Fruit fly (Drosophila melanogaster) whole organism, pupa: ENCODE results near the gene CG32645.

Source experiments
- CG10348 ChIP-seq: fragments of 200-800 bp; sonication (Bioruptor generic); IDR thresholded peaks from 2 replicates; pipeline ENCODE4 v1.3.6; 2022; ENCODE audit warnings: missing biosample characterization, missing genetic modification characterization
- CG12605 ChIP-seq: fragments of 200-800 bp; sonication (Bioruptor generic); IDR thresholded peaks from 2 replicates; pipeline ENCODE4 v1.3.6; 2022; ENCODE audit warnings: missing biosample characterization, missing genetic modification characterization
- CG13204 ChIP-seq: fragments of 200-800 bp; sonication (Bioruptor generic); optimal IDR thresholded peaks from 2 replicates; lab custom pipeline; 2018; ENCODE audit warnings: missing biosample characterization, mild to moderate bottlenecking, missing genetic modification characterization, moderate library complexity
- CG14655 ChIP-seq: fragments of 200-800 bp; sonication (Bioruptor generic); optimal IDR thresholded peaks from 3 replicates; lab custom pipeline; 2017; ENCODE audit warnings: mild to moderate bottlenecking, missing biosample characterization, missing genetic modification reagents, missing genetic modification characterization
- CG15710 ChIP-seq: fragments of 200-800 bp; sonication (Bioruptor generic); optimal IDR thresholded peaks from 2 replicates; lab custom pipeline; 2018; ENCODE audit warnings: missing biosample characterization, mild to moderate bottlenecking, missing genetic modification characterization, moderate library complexity
- CG17806 ChIP-seq: fragments of 200-800 bp; sonication (Bioruptor generic); optimal IDR thresholded peaks from 2 replicates; lab custom pipeline; 2018; ENCODE audit warnings: missing biosample characterization, mild to moderate bottlenecking, missing genetic modification characterization, moderate library complexity
- CG32121 ChIP-seq: fragments of 200-800 bp; sonication (Bioruptor generic); IDR thresholded peaks from 2 replicates; pipeline ENCODE4 v1.3.6; 2022; ENCODE audit warnings: missing biosample characterization, missing genetic modification characterization
- CG34367 ChIP-seq: fragments of 200-800 bp; sonication (Bioruptor generic); optimal IDR thresholded peaks from 2 replicates; lab custom pipeline; 2018; ENCODE audit warnings: missing biosample characterization, mild to moderate bottlenecking, missing genetic modification characterization
- CG4496 ChIP-seq: fragments of 200-800 bp; sonication (Bioruptor generic); IDR thresholded peaks from 3 replicates; pipeline ENCODE4 v1.3.6; 2022; ENCODE audit warnings: missing biosample characterization, missing genetic modification characterization
- CG8159 ChIP-seq: fragments of 200-800 bp; sonication (Bioruptor generic); optimal IDR thresholded peaks from 3 replicates; lab custom pipeline; 2018; ENCODE audit warnings: missing biosample characterization, mild to moderate bottlenecking, missing genetic modification characterization, moderate library complexity
- CG8301 ChIP-seq: fragments of 200-800 bp; sonication (Bioruptor generic); optimal IDR thresholded peaks from 2 replicates; lab custom pipeline; 2018; ENCODE audit warnings: missing biosample characterization, mild to moderate bottlenecking, missing genetic modification characterization
- CG9948 ChIP-seq: fragments of 200-800 bp; sonication (Bioruptor generic); optimal IDR thresholded peaks from 2 replicates; lab custom pipeline; 2018; ENCODE audit warnings: missing biosample characterization, mild to moderate bottlenecking, missing genetic modification characterization, moderate library complexity
- D1 ChIP-seq: fragments of 200-800 bp; sonication (Bioruptor generic); optimal IDR thresholded peaks from 2 replicates; lab custom pipeline; 2018; ENCODE audit warnings: missing biosample characterization, mild to moderate bottlenecking, missing genetic modification characterization, moderate library complexity
- EcR ChIP-seq: fragments of 200-800 bp; sonication (Bioruptor generic); optimal IDR thresholded peaks from 3 replicates; lab custom pipeline; 2019; ENCODE audit warnings: missing biosample characterization, missing genetic modification characterization, mild to moderate bottlenecking, moderate library complexity, missing genetic modification reagents
- Ets98B ChIP-seq: fragments of 200-800 bp; sonication (Bioruptor generic); IDR thresholded peaks from 2 replicates; pipeline ENCODE4 v1.3.6; 2022; ENCODE audit warnings: missing biosample characterization, missing genetic modification characterization
- Pif1A ChIP-seq: fragments of 200-800 bp; sonication (Bioruptor generic); optimal IDR thresholded peaks from 3 replicates; lab custom pipeline; 2016; ENCODE audit warnings: missing biosample characterization, missing genetic modification characterization
- Pif1B ChIP-seq: fragments of 200-800 bp; sonication (Bioruptor generic); optimal IDR thresholded peaks from 3 replicates; lab custom pipeline; 2016; ENCODE audit warnings: missing biosample characterization, missing genetic modification characterization
- Snoo ChIP-seq: fragments of 200-800 bp; sonication (Bioruptor generic); optimal IDR thresholded peaks from 3 replicates; lab custom pipeline; 2017; ENCODE audit warnings: missing biosample characterization, mild to moderate bottlenecking, missing genetic modification characterization, inconsistent platforms
- fd96Ca ChIP-seq: fragments of 200-800 bp; sonication (Bioruptor generic); IDR thresholded peaks from 3 replicates; pipeline ENCODE4 v1.3.6; 2022; ENCODE audit warnings: missing biosample characterization, missing genetic modification characterization
- gl ChIP-seq: fragments of 200-800 bp; sonication (Bioruptor generic); optimal IDR thresholded peaks from 2 replicates; lab custom pipeline; 2018; ENCODE audit warnings: missing biosample characterization, mild to moderate bottlenecking, missing genetic modification characterization
- rn ChIP-seq: fragments of 200-800 bp; sonication (Bioruptor generic); IDR thresholded peaks from 2 replicates; pipeline ENCODE4 v1.3.6; 2022; ENCODE audit warnings: missing biosample characterization, missing genetic modification characterization

The CG32645 gene

dm6 chrX:13138887-13139286 is at the start of gene CG32645:
CG32645 (plus strand) TSS chrX:13139199.
- TF ChIP-seq CG15710 (tag; lab: Kevin White, UChicago) (no peak), CG17806 (tag; lab: Kevin White, UChicago) (no peak), Ets98B (GFP tag; lab: Robert Waterston, UW) (peak; percentile 39; the same call in 1 of the 2 replicates), CG8301 (peak; percentile 47), rn (GFP tag; lab: Robert Waterston, UW) (no peak), CG14655 (GFP tag; lab: Kevin White, UChicago) (peak; percentile 52), CG34367 (tag; lab: Kevin White, UChicago) (no peak), CG4496 (peak; percentile 45; the same call in 1 of the 3 replicates)

dm6 chrX:13089375-13089774 is 49.6 kb upstream of the CG32645 start:
- TF ChIP-seq CG14655 (GFP tag; lab: Kevin White, UChicago) (no peak), CG12605 (GFP tag; lab: Robert Waterston, UW) (no peak), Pif1B (GFP tag; lab: Kevin White, UChicago) (no peak), EcR (GFP tag; lab: Kevin White, UChicago) (no peak), Pif1A (GFP tag; lab: Kevin White, UChicago) (no peak), CG8159 (no peak), D1 (tag; lab: Kevin White, UChicago) (no peak), CG34367 (tag; lab: Kevin White, UChicago) (no peak), CG9948 (tag; lab: Kevin White, UChicago) (no peak), CG15710 (tag; lab: Kevin White, UChicago) (no peak), rn (GFP tag; lab: Robert Waterston, UW) (no peak), CG4496 (no peak), CG13204 (GFP tag; lab: Kevin White, UChicago) (no peak), CG8301 (no peak), Ets98B (GFP tag; lab: Robert Waterston, UW) (no peak)

- TF ChIP-seq CG34367 (tag; lab: Kevin White, UChicago) (no peak), CG14655 (GFP tag; lab: Kevin White, UChicago) (no peak), Pif1B (GFP tag; lab: Kevin White, UChicago) (no peak), CG4496 (no peak), CG32121 (GFP tag; lab: Robert Waterston, UW) (0 out of 2 replicates have a peak, but pooled peaks have one; percentile 42), CG8301 (peak; percentile 30), fd96Ca (GFP tag; lab: Robert Waterston, UW) (0 out of 3 replicates have a peak, but pooled peaks have one; percentile 13), gl (tag; lab: Kevin White, UChicago) (no peak), Snoo (no peak), CG12605 (GFP tag; lab: Robert Waterston, UW) (no peak), rn (GFP tag; lab: Robert Waterston, UW) (no peak), EcR (GFP tag; lab: Kevin White, UChicago) (no peak), CG10348 (GFP tag; lab: Robert Waterston, UW) (no peak), CG13204 (GFP tag; lab: Kevin White, UChicago) (no peak), CG8159 (peak; percentile 12)
- TF ChIP-seq, all 21 proteins: peak for 4
Observed at dm6 chrX:13089920-13090655, 48.9 kb upstream of the CG32645 start, which contains the start of gene hep. hep (minus strand) TSS chrX:13090434.

- no peak for TF ChIP-seq CG8301
- TF ChIP-seq Pif1B (GFP tag; lab: Kevin White, UChicago), result no peak
- TF ChIP-seq CG4496, result no peak
- TF ChIP-seq D1 (tag; lab: Kevin White, UChicago), result no peak
Observed at dm6 chrX:13090656-13091261, 48.2 kb upstream of the CG32645 start, which contains the start of gene lic. lic (plus strand) TSS chrX:13091145.

- no peak for TF ChIP-seq fd96Ca (GFP tag; lab: Robert Waterston, UW)
- TF ChIP-seq CG8159, result no peak
- TF ChIP-seq gl (tag; lab: Kevin White, UChicago), result no peak
- no peak for TF ChIP-seq CG4496
- TF ChIP-seq D1 (tag; lab: Kevin White, UChicago), result no peak
- TF ChIP-seq Snoo, result no peak
Observed at dm6 chrX:13091859-13092258, 47.1 kb upstream of the CG32645 start.

- TF ChIP-seq fd96Ca (GFP tag; lab: Robert Waterston, UW) (peak; percentile 77; the same call in 2 of the 3 replicates), Pif1A (GFP tag; lab: Kevin White, UChicago) (peak; percentile 61), CG34367 (tag; lab: Kevin White, UChicago) (peak; percentile 30), CG32121 (GFP tag; lab: Robert Waterston, UW) (peak; percentile 74), CG15710 (tag; lab: Kevin White, UChicago) (peak; percentile 59), CG8159 (peak; percentile 42), Snoo (peak; percentile 63), Pif1B (GFP tag; lab: Kevin White, UChicago) (peak; percentile 57), CG8301 (peak; percentile 24), gl (tag; lab: Kevin White, UChicago) (peak; percentile 30), rn (GFP tag; lab: Robert Waterston, UW) (0 out of 2 replicates have a peak, but pooled peaks have one; percentile 10), CG13204 (GFP tag; lab: Kevin White, UChicago) (no peak), CG14655 (GFP tag; lab: Kevin White, UChicago) (no peak), D1 (tag; lab: Kevin White, UChicago) (no peak), CG12605 (GFP tag; lab: Robert Waterston, UW) (peak; percentile 62), CG10348 (GFP tag; lab: Robert Waterston, UW) (no peak), CG9948 (tag; lab: Kevin White, UChicago) (peak; percentile 23), CG4496 (peak; percentile 69; the same call in 2 of the 3 replicates), EcR (GFP tag; lab: Kevin White, UChicago) (no peak), Ets98B (GFP tag; lab: Robert Waterston, UW) (peak; percentile 76), CG17806 (tag; lab: Kevin White, UChicago) (peak; percentile 54)
- TF ChIP-seq, all 21 proteins: peak for 16
Observed at dm6 chrX:13094085-13094764, 44.8 kb upstream of the CG32645 start, which contains the start of gene CG2200. CG2200 (plus strand) TSS chrX:13094299.
